Worm (Caenorhabditis elegans) whole organism, L2 larva: ENCODE measurements around the gene nhr-137.
A peak's percentile ranks its signal among the peaks of the same experiment; 100 is the strongest.

Experiments used
- ama-1 ChIP-seq: fragments of 150-350 bp; optimal IDR thresholded peaks from 2 replicates; lab custom pipeline; 2018; ENCODE audit warnings: inconsistent platforms
- fos-1 ChIP-seq: fragments of 150-350 bp; optimal IDR thresholded peaks from 2 replicates; lab custom pipeline; 2014; ENCODE audit warnings: missing biosample characterization, missing genetic modification characterization
- lin-39 ChIP-seq: fragments of 150-350 bp; optimal IDR thresholded peaks from 2 replicates; lab custom pipeline; 2014; ENCODE audit warnings: missing biosample characterization, missing genetic modification reagents, missing genetic modification characterization

ce11 chrX:6655163-6655562 lies 13.6 kb downstream of the nhr-137 start, which contains the start of gene nhr-173:
- no peak for TF ChIP-seq ama-1
- peak; percentile 42 for TF ChIP-seq fos-1
- no peak for TF ChIP-seq lin-39
